Fruit fly (Drosophila melanogaster) whole organism, embryonic: ENCODE data around the gene CG5938.

ENCODE experiments used
- Adf1 ChIP-seq: fragments of 200-800 bp; sonication (Bioruptor generic); IDR thresholded peaks from 2 replicates; pipeline ENCODE4 v1.3.6; 2022; ENCODE audit warnings: missing biosample characterization, missing genetic modification characterization
- Atf-2 ChIP-seq: fragments of 200-800 bp; sonication (Bioruptor generic); optimal IDR thresholded peaks from 2 replicates; lab custom pipeline; 2016; ENCODE audit warnings: missing biosample characterization, missing genetic modification characterization
- BEAF-32 ChIP-seq: fragments of 200-800 bp; sonication (Bioruptor generic); optimal IDR thresholded peaks from 3 replicates; lab custom pipeline; 2017; ENCODE audit warnings: missing biosample characterization, missing genetic modification characterization, mild to moderate bottlenecking, moderate library complexity, missing genetic modification reagents
- Bdp1 ChIP-seq: fragments of 200-800 bp; sonication (Bioruptor generic); optimal IDR thresholded peaks from 3 replicates; lab custom pipeline; 2016; ENCODE audit warnings: missing biosample characterization, missing genetic modification characterization
- CG10147 ChIP-seq: fragments of 200-800 bp; sonication (Bioruptor generic); optimal IDR thresholded peaks from 2 replicates; lab custom pipeline; 2019; ENCODE audit warnings: missing biosample characterization, mild to moderate bottlenecking, missing genetic modification characterization, moderate library complexity
- CG10565 ChIP-seq: fragments of 200-800 bp; sonication (Bioruptor generic); optimal IDR thresholded peaks from 3 replicates; lab custom pipeline; 2016; ENCODE audit warnings: missing biosample characterization, mild to moderate bottlenecking, missing genetic modification characterization
- CG11560 ChIP-seq: fragments of 200-800 bp; sonication (Bioruptor generic); IDR thresholded peaks from 3 replicates; pipeline ENCODE4 v1.3.6; 2022; ENCODE audit warnings: missing biosample characterization, missing genetic modification characterization
- CG14860 ChIP-seq: fragments of 200-800 bp; sonication (Bioruptor generic); IDR thresholded peaks from 3 replicates; pipeline ENCODE4 v1.3.6; 2022; ENCODE audit warnings: missing biosample characterization, missing genetic modification characterization; ENCODE audit not compliant: partially characterized antibody
- CG1602 ChIP-seq: fragments of 200-800 bp; sonication (Bioruptor generic); optimal IDR thresholded peaks from 3 replicates; lab custom pipeline; 2016; ENCODE audit warnings: missing biosample characterization, missing genetic modification characterization
- CG2116 ChIP-seq: fragments of 200-800 bp; sonication (Bioruptor generic); optimal IDR thresholded peaks from 3 replicates; lab custom pipeline; 2018; ENCODE audit warnings: missing biosample characterization, mild to moderate bottlenecking, missing genetic modification characterization
- CG30431 ChIP-seq: fragments of 200-800 bp; sonication (Bioruptor generic); optimal IDR thresholded peaks from 2 replicates; lab custom pipeline; 2017; ENCODE audit warnings: missing biosample characterization, missing genetic modification characterization
- CG4424 ChIP-seq: fragments of 200-800 bp; sonication (Bioruptor generic); optimal IDR thresholded peaks from 3 replicates; lab custom pipeline; 2016; ENCODE audit warnings: missing biosample characterization, missing genetic modification characterization
- CG8359 ChIP-seq: fragments of 200-800 bp; sonication (Bioruptor generic); optimal IDR thresholded peaks from 2 replicates; lab custom pipeline; 2017; ENCODE audit warnings: missing biosample characterization, mild to moderate bottlenecking, missing genetic modification characterization, borderline replicate concordance
- CG8388 ChIP-seq: fragments of 200-800 bp; sonication (Bioruptor generic); optimal IDR thresholded peaks from 2 replicates; lab custom pipeline; 2019; ENCODE audit warnings: missing biosample characterization, mild to moderate bottlenecking, missing genetic modification characterization, moderate library complexity
- CG9817 ChIP-seq: fragments of 200-800 bp; sonication (Bioruptor generic); optimal IDR thresholded peaks from 2 replicates; lab custom pipeline; 2018; ENCODE audit warnings: missing biosample characterization, mild to moderate bottlenecking, missing genetic modification characterization, moderate library complexity
- Dbx ChIP-seq: fragments of 200-800 bp; sonication (Bioruptor generic); IDR thresholded peaks from 3 replicates; pipeline ENCODE4 v1.3.6; 2022; ENCODE audit warnings: missing biosample characterization, missing genetic modification characterization
- Dek ChIP-seq: fragments of 200-800 bp; sonication (Bioruptor generic); optimal IDR thresholded peaks from 3 replicates; lab custom pipeline; 2019; ENCODE audit warnings: missing biosample characterization, mild to moderate bottlenecking, missing genetic modification characterization, moderate library complexity
- Dll ChIP-seq: fragments of 200-800 bp; sonication (Bioruptor generic); IDR thresholded peaks from 4 replicates; pipeline ENCODE4 v1.3.6; 2022; ENCODE audit warnings: missing biosample characterization, missing genetic modification characterization; ENCODE audit not compliant: partially characterized antibody
- Doc2 ChIP-seq: fragments of 200-800 bp; sonication (Bioruptor generic); IDR thresholded peaks from 2 replicates; pipeline ENCODE4 v1.3.6; 2022; ENCODE audit warnings: missing biosample characterization, missing genetic modification characterization
- Eip74EF ChIP-seq, 2 experiments: fragments of 200-800 bp in 1 of 2; fragments of >200 bp in 1 of 2; sonication (Bioruptor generic) in 1 of 2; optimal IDR thresholded peaks; 2 replicates each; lab custom pipeline; 2017 to 2019; ENCODE audit warnings: missing biosample characterization in 2 of 2, missing genetic modification characterization in 2 of 2, mild to moderate bottlenecking in 1 of 2, moderate library complexity in 1 of 2
- H2.0 ChIP-seq: fragments of 200-800 bp; sonication (Bioruptor generic); IDR thresholded peaks from 2 replicates; pipeline ENCODE4 v1.3.6; 2022; ENCODE audit warnings: missing biosample characterization, missing genetic modification characterization
- HmgD ChIP-seq: fragments of 200-800 bp; sonication (Bioruptor generic); optimal IDR thresholded peaks from 3 replicates; lab custom pipeline; 2016; ENCODE audit warnings: missing biosample characterization, missing genetic modification characterization
- Hmr ChIP-seq: fragments of 200-800 bp; sonication (Bioruptor generic); optimal IDR thresholded peaks from 3 replicates; lab custom pipeline; 2017; ENCODE audit warnings: mild to moderate bottlenecking, missing biosample characterization, missing genetic modification reagents, missing genetic modification characterization
- Lpt ChIP-seq: fragments of >200 bp; optimal IDR thresholded peaks from 2 replicates; lab custom pipeline; 2018; ENCODE audit warnings: missing biosample characterization, missing genetic modification characterization
- MTF-1 ChIP-seq: fragments of 200-800 bp; sonication (Bioruptor generic); optimal IDR thresholded peaks from 2 replicates; lab custom pipeline; 2018; ENCODE audit warnings: missing biosample characterization, mild to moderate bottlenecking, missing genetic modification characterization, borderline replicate concordance
- Nf-YB ChIP-seq: fragments of 200-800 bp; sonication (Bioruptor generic); optimal IDR thresholded peaks from 3 replicates; lab custom pipeline; 2019; ENCODE audit warnings: missing biosample characterization, mild to moderate bottlenecking, missing genetic modification characterization, moderate library complexity
- amos ChIP-seq: fragments of 200-800 bp; sonication (Bioruptor generic); IDR thresholded peaks from 2 replicates; pipeline ENCODE4 v1.3.6; 2022; ENCODE audit warnings: missing biosample characterization, missing genetic modification characterization; ENCODE audit not compliant: partially characterized antibody
- bab2 ChIP-seq: fragments of 200-800 bp; sonication (Bioruptor generic); optimal IDR thresholded peaks from 2 replicates; lab custom pipeline; 2016; ENCODE audit warnings: missing biosample characterization, missing genetic modification characterization
- chm ChIP-seq: fragments of 200-800 bp; sonication (Bioruptor generic); IDR thresholded peaks from 2 replicates; pipeline ENCODE4 v1.3.6; 2022; ENCODE audit warnings: missing biosample characterization, missing genetic modification characterization
- ci ChIP-seq: fragments of 200-800 bp; sonication (Bioruptor generic); IDR thresholded peaks from 3 replicates; pipeline ENCODE4 v1.3.6; 2022; ENCODE audit warnings: missing biosample characterization, missing genetic modification characterization
- dimm ChIP-seq: fragments of 200-800 bp; sonication (Bioruptor generic); IDR thresholded peaks from 2 replicates; pipeline ENCODE4 v1.3.6; 2022; ENCODE audit warnings: missing biosample characterization, missing genetic modification characterization
- eve ChIP-seq, 2 experiments: fragments of >200 bp; optimal IDR thresholded peaks; 2 replicates each; lab custom pipeline; 2017; ENCODE audit warnings: missing biosample characterization in 2 of 2, missing genetic modification characterization in 2 of 2
- gce ChIP-seq: fragments of 200-800 bp; sonication (Bioruptor generic); IDR thresholded peaks from 3 replicates; pipeline ENCODE4 v1.3.6; 2022; ENCODE audit warnings: missing biosample characterization, missing genetic modification characterization
- gt ChIP-seq: fragments of 200-800 bp; sonication (Bioruptor generic); IDR thresholded peaks from 2 replicates; pipeline ENCODE4 v1.3.6; 2022; ENCODE audit warnings: missing biosample characterization, missing genetic modification characterization
- ind ChIP-seq: fragments of 200-800 bp; sonication (Bioruptor generic); optimal IDR thresholded peaks from 3 replicates; lab custom pipeline; 2016; ENCODE audit warnings: missing biosample characterization, missing genetic modification characterization
- kni ChIP-seq: fragments of 200-800 bp; sonication (Bioruptor generic); optimal IDR thresholded peaks from 3 replicates; lab custom pipeline; 2017; ENCODE audit warnings: mild to moderate bottlenecking, missing biosample characterization, missing genetic modification reagents, missing genetic modification characterization
- lab ChIP-seq: fragments of 200-800 bp; sonication (Bioruptor generic); optimal IDR thresholded peaks from 3 replicates; lab custom pipeline; 2017; ENCODE audit warnings: missing biosample characterization, missing genetic modification characterization, mild to moderate bottlenecking, moderate library complexity, missing genetic modification reagents
- mam ChIP-seq: fragments of 200-800 bp; sonication (Bioruptor generic); optimal IDR thresholded peaks from 3 replicates; lab custom pipeline; 2016; ENCODE audit warnings: missing biosample characterization, missing genetic modification characterization
- oc ChIP-seq: fragments of 200-800 bp; sonication (Bioruptor generic); optimal IDR thresholded peaks from 2 replicates; lab custom pipeline; 2018; ENCODE audit warnings: missing biosample characterization, mild to moderate bottlenecking, missing genetic modification characterization, moderate library complexity
- pfk ChIP-seq: fragments of 200-800 bp; sonication (Bioruptor generic); optimal IDR thresholded peaks from 2 replicates; lab custom pipeline; 2018; ENCODE audit warnings: missing biosample characterization, mild to moderate bottlenecking, missing genetic modification characterization, moderate library complexity
- pnt ChIP-seq: fragments of 200-800 bp; sonication (Bioruptor generic); optimal IDR thresholded peaks from 3 replicates; lab custom pipeline; 2016; ENCODE audit warnings: missing biosample characterization, missing genetic modification characterization
- pros ChIP-seq: fragments of 200-800 bp; sonication (Bioruptor generic); optimal IDR thresholded peaks from 3 replicates; lab custom pipeline; 2019; ENCODE audit warnings: missing biosample characterization, mild to moderate bottlenecking, missing genetic modification characterization, moderate library complexity
- schlank ChIP-seq: fragments of 200-800 bp; sonication (Bioruptor generic); optimal IDR thresholded peaks from 2 replicates; lab custom pipeline; 2018; ENCODE audit warnings: missing biosample characterization, mild to moderate bottlenecking, missing genetic modification characterization
- slbo ChIP-seq: fragments of 200-800 bp; sonication (Bioruptor generic); IDR thresholded peaks from 2 replicates; pipeline ENCODE4 v1.3.6; 2022; ENCODE audit warnings: missing biosample characterization, missing genetic modification characterization
- sqz ChIP-seq: fragments of 200-800 bp; sonication (Bioruptor generic); optimal IDR thresholded peaks from 3 replicates; lab custom pipeline; 2018; ENCODE audit warnings: missing biosample characterization, mild to moderate bottlenecking, missing genetic modification characterization
- tll ChIP-seq, 2 experiments: fragments of 200-800 bp in 1 of 2; fragments of >200 bp in 1 of 2; sonication (Bioruptor generic) in 1 of 2; optimal IDR thresholded peaks; 2 replicates each; lab custom pipeline; 2017 to 2019; ENCODE audit warnings: missing biosample characterization in 2 of 2, missing genetic modification characterization in 2 of 2, mild to moderate bottlenecking in 1 of 2, moderate library complexity in 1 of 2
- usp ChIP-seq: fragments of >200 bp; optimal IDR thresholded peaks from 2 replicates; lab custom pipeline; 2017; ENCODE audit warnings: missing biosample characterization, missing genetic modification characterization
- zfh1 ChIP-seq: fragments of 200-800 bp; sonication (Bioruptor generic); IDR thresholded peaks from 3 replicates; pipeline ENCODE4 v1.3.6; 2022; ENCODE audit warnings: missing biosample characterization, missing genetic modification characterization

The CG5938 gene

DNA sequence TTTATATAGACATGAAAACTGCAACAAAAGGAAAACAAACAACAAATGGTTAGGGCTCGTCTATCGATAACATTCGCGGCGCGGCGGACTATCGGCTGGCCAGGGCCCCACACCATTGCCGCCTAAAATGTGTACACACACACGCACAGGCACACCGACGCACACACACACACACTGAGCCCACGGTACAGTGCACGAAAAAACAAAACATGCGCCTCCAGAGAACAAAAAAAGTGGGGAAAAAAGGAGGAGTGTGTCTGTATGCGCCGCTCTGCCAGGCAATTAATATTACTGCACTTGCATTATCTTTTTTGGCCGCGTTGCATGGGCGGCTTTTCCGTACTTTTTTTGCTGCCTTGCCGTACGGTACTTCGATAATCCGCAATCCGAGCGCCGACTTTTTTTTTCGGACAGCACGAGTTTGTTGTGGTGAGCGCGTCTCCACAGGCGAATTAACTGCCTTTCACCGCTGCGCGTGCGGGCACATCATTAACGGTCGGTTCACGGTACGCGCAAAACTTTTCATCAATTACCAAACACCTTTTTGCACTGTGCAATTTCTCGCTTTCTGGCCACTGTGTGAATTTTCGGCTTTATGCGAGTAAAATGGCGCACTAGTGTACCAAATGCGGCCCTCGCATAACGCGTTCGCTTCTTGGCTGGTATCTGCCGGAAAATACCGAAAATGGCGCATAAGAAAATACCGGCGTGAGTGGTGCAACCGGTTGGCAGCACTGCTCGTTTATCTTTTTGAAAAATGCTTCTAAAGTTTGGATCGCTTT lies 11.0 kb upstream of the CG5938 start, which contains the start of gene woc (continued):
- TF ChIP-seq Doc2 (GFP tag; lab: Robert Waterston, UW) (no peak), usp (GFP tag; lab: Kevin White, UChicago) (no peak), pros (no peak), CG14860 (GFP tag; lab: Robert Waterston, UW) (peak; percentile 74), CG2116 (GFP tag; lab: Kevin White, UChicago) (peak; percentile 63), pnt (GFP tag; lab: Kevin White, UChicago) (peak; percentile 50), eve (GFP tag; optimal IDR thresholded peaks at IDR 0.05; lab: Kevin White, UChicago) (peak in 1 of 2 experiments; percentile 52), Dek (tag; lab: Kevin White, UChicago) (no peak), CG10147 (GFP tag; lab: Kevin White, UChicago) (no peak), H2.0 (GFP tag; lab: Robert Waterston, UW) (no peak), CG8359 (GFP tag; lab: Kevin White, UChicago) (no peak), oc (tag; lab: Kevin White, UChicago) (no peak), ind (GFP tag; lab: Kevin White, UChicago) (peak; percentile 60), gce (GFP tag; lab: Robert Waterston, UW) (no peak), CG1602 (peak; percentile 45), Nf-YB (GFP tag; lab: Kevin White, UChicago) (no peak), pfk (no peak), Lpt (GFP tag; lab: Kevin White, UChicago) (no peak), dimm (GFP tag; lab: Robert Waterston, UW) (no peak), zfh1 (GFP tag; lab: Robert Waterston, UW) (peak; percentile 51; the same call in 2 of the 3 replicates), BEAF-32 (GFP tag; lab: Kevin White, UChicago) (peak; percentile 77), CG10565 (no peak), chm (GFP tag; lab: Robert Waterston, UW) (peak; percentile 63; the same call in 1 of the 2 replicates), CG8388 (GFP tag; lab: Kevin White, UChicago) (peak; percentile 99), Adf1 (GFP tag; lab: Robert Waterston, UW) (peak; percentile 59), Eip74EF (GFP tag; optimal IDR thresholded peaks at IDR 0.05; lab: Kevin White, UChicago) (no peak), ci (GFP tag; lab: Robert Waterston, UW) (peak; percentile 69; the same call in 2 of the 3 replicates), schlank (no peak), CG11560 (tag; lab: Robert Waterston, UW) (no peak), CG9817 (no peak), lab (GFP tag; lab: Kevin White, UChicago) (no peak), kni (no peak), amos (GFP tag; lab: Robert Waterston, UW) (peak; percentile 85), bab2 (GFP tag; lab: Kevin White, UChicago) (peak; percentile 46), slbo (GFP tag; lab: Robert Waterston, UW) (peak; percentile 78), Dbx (GFP tag; lab: Robert Waterston, UW) (peak; percentile 68), Dll (GFP tag; lab: Robert Waterston, UW) (peak; percentile 78), CG4424 (GFP tag; lab: Kevin White, UChicago) (no peak), HmgD (peak; percentile 55), gt (GFP tag; lab: Robert Waterston, UW) (no peak), MTF-1 (GFP tag; lab: Kevin White, UChicago) (no peak), Atf-2 (GFP tag; lab: Kevin White, UChicago) (peak; percentile 34), tll (GFP tag; optimal IDR thresholded peaks at IDR 0.05; lab: Kevin White, UChicago) (peak in 1 of 2 experiments; percentile 12), Hmr (GFP tag; lab: Kevin White, UChicago) (peak; percentile 43), mam (GFP tag; lab: Kevin White, UChicago) (peak; percentile 56), sqz (GFP tag; lab: Kevin White, UChicago) (peak; percentile 87), CG30431 (GFP tag; lab: Kevin White, UChicago) (peak; percentile 46), Bdp1 (GFP tag; lab: Kevin White, UChicago) (peak; percentile 46)
